Worm (Caenorhabditis elegans) whole organism, L3 larva: ENCODE results near the gene T03G11.10.

Experiments
- R02D3.7 ChIP-seq: fragments of 150-350 bp; optimal IDR thresholded peaks from 2 replicates; lab custom pipeline; 2014; ENCODE audit warnings: missing biosample characterization, missing genetic modification characterization
- ZK546.5 ChIP-seq: sonication (generic microtip); optimal IDR thresholded peaks from 2 replicates; lab custom pipeline; 2017; ENCODE audit warnings: missing biosample characterization, missing genetic modification characterization
- aly-2 ChIP-seq: fragments of 150-350 bp; optimal IDR thresholded peaks from 2 replicates; lab custom pipeline; 2014; ENCODE audit warnings: missing biosample characterization, missing genetic modification characterization
- ama-1 ChIP-seq: fragments of 150-350 bp; optimal IDR thresholded peaks from 2 replicates; lab custom pipeline; 2018
- ceh-16 ChIP-seq: sonication (generic microtip); optimal IDR thresholded peaks from 2 replicates; lab custom pipeline; 2017; ENCODE audit warnings: missing biosample characterization, missing genetic modification characterization
- ceh-28 ChIP-seq: fragments of 150-350 bp; optimal IDR thresholded peaks from 2 replicates; lab custom pipeline; 2014; ENCODE audit warnings: missing biosample characterization, missing genetic modification reagents, missing genetic modification characterization
- ceh-82 ChIP-seq: fragments of 150-350 bp; optimal IDR thresholded peaks from 2 replicates; lab custom pipeline; 2014; ENCODE audit warnings: missing biosample characterization, missing genetic modification characterization
- ceh-9 ChIP-seq: sonication (generic microtip); optimal IDR thresholded peaks from 2 replicates; lab custom pipeline; 2018; ENCODE audit warnings: missing biosample characterization, missing genetic modification characterization
- daf-12 ChIP-seq: fragments of 150-350 bp; optimal IDR thresholded peaks from 2 replicates; lab custom pipeline; 2014; ENCODE audit warnings: missing biosample characterization, missing genetic modification reagents, missing genetic modification characterization
- egl-27 ChIP-seq: sonication (generic microtip); optimal IDR thresholded peaks from 4 replicates; lab custom pipeline; 2017; ENCODE audit warnings: missing biosample characterization, missing genetic modification reagents, missing genetic modification characterization
- egl-5 ChIP-seq: fragments of 150-350 bp; optimal IDR thresholded peaks from 2 replicates; lab custom pipeline; 2017; ENCODE audit warnings: missing biosample characterization, missing genetic modification reagents, missing genetic modification characterization, inconsistent platforms
- elt-1 ChIP-seq: fragments of 150-350 bp; optimal IDR thresholded peaks from 2 replicates; lab custom pipeline; 2014; ENCODE audit warnings: missing biosample characterization, missing genetic modification characterization
- elt-2 ChIP-seq: sonication (generic microtip); optimal IDR thresholded peaks from 2 replicates; lab custom pipeline; 2016; ENCODE audit warnings: missing genetic modification reagents, mild to moderate bottlenecking, missing genetic modification characterization, missing compliant biosample characterization
- elt-3 ChIP-seq, 3 experiments: fragments of 150-350 bp in 1 of 3; sonication (generic microtip) in 2 of 3; optimal IDR thresholded peaks; 2 replicates in 2 of 3; 4 replicates in 1 of 3; lab custom pipeline; 2014 to 2017; ENCODE audit warnings: missing biosample characterization in 3 of 3, missing genetic modification characterization in 3 of 3
- eor-1 ChIP-seq, 2 experiments: fragments of 150-350 bp; optimal IDR thresholded peaks; 2 replicates each; lab custom pipeline; 2014 to 2018; ENCODE audit warnings: missing biosample characterization in 2 of 2, missing genetic modification characterization in 2 of 2
- fkh-10 ChIP-seq: sonication (generic microtip); optimal IDR thresholded peaks from 2 replicates; lab custom pipeline; 2017; ENCODE audit warnings: missing biosample characterization, missing genetic modification reagents, missing genetic modification characterization
- fkh-2 ChIP-seq: fragments of 150-350 bp; optimal IDR thresholded peaks from 2 replicates; lab custom pipeline; 2014; ENCODE audit warnings: missing biosample characterization, missing genetic modification reagents, missing genetic modification characterization
- fos-1 ChIP-seq: fragments of 150-350 bp; optimal IDR thresholded peaks from 2 replicates; lab custom pipeline; 2014; ENCODE audit warnings: missing biosample characterization, missing genetic modification characterization
- hmg-11 ChIP-seq: sonication (generic microtip); optimal IDR thresholded peaks from 2 replicates; lab custom pipeline; 2016; ENCODE audit warnings: missing genetic modification characterization, missing compliant biosample characterization
- jun-1 ChIP-seq: fragments of 150-350 bp; optimal IDR thresholded peaks from 2 replicates; lab custom pipeline; 2014; ENCODE audit warnings: missing biosample characterization, missing genetic modification reagents, missing genetic modification characterization
- lin-15B ChIP-seq: fragments of 150-350 bp; optimal IDR thresholded peaks from 2 replicates; lab custom pipeline; 2014; ENCODE audit warnings: missing biosample characterization, missing genetic modification characterization
- lin-39 ChIP-seq: fragments of 150-350 bp; optimal IDR thresholded peaks from 2 replicates; lab custom pipeline; 2018; ENCODE audit warnings: missing biosample characterization, missing genetic modification reagents, missing genetic modification characterization
- lsy-12 ChIP-seq: sonication (generic microtip); optimal IDR thresholded peaks from 2 replicates; lab custom pipeline; 2016; ENCODE audit warnings: mild to moderate bottlenecking, missing genetic modification characterization, missing compliant biosample characterization
- mdl-1 ChIP-seq: fragments of 150-350 bp; optimal IDR thresholded peaks from 2 replicates; lab custom pipeline; 2014; ENCODE audit warnings: missing biosample characterization, missing genetic modification characterization
- mml-1 ChIP-seq: fragments of 150-350 bp; sonication (generic microtip); optimal IDR thresholded peaks from 3 replicates; lab custom pipeline; 2014; ENCODE audit warnings: missing biosample characterization, missing genetic modification characterization
- nfya-1 ChIP-seq: sonication (generic microtip); optimal IDR thresholded peaks from 2 replicates; lab custom pipeline; 2017; ENCODE audit warnings: missing genetic modification characterization, mild to moderate bottlenecking, missing compliant biosample characterization, antibody characterized with exemption, moderate library complexity; ENCODE audit not compliant: insufficient read depth
- nhr-11 ChIP-seq: fragments of 150-350 bp; optimal IDR thresholded peaks from 2 replicates; lab custom pipeline; 2014; ENCODE audit warnings: missing biosample characterization, missing genetic modification characterization
- nhr-12 ChIP-seq: fragments of 150-350 bp; optimal IDR thresholded peaks from 2 replicates; lab custom pipeline; 2014; ENCODE audit warnings: missing biosample characterization, missing genetic modification characterization
- nhr-23 ChIP-seq: fragments of 150-350 bp; optimal IDR thresholded peaks from 2 replicates; lab custom pipeline; 2014; ENCODE audit warnings: missing biosample characterization, missing genetic modification reagents, missing genetic modification characterization
- nhr-237 ChIP-seq: fragments of 150-350 bp; optimal IDR thresholded peaks from 2 replicates; lab custom pipeline; 2014; ENCODE audit warnings: missing biosample characterization, missing genetic modification characterization
- nhr-25 ChIP-seq: sonication (generic microtip); optimal IDR thresholded peaks from 2 replicates; lab custom pipeline; 2017; ENCODE audit warnings: missing biosample characterization, missing genetic modification characterization
- nhr-28 ChIP-seq: fragments of 150-350 bp; optimal IDR thresholded peaks from 2 replicates; lab custom pipeline; 2014; ENCODE audit warnings: missing biosample characterization, missing genetic modification characterization
- nhr-43 ChIP-seq: sonication (generic microtip); optimal IDR thresholded peaks from 2 replicates; lab custom pipeline; 2016; ENCODE audit warnings: mild to moderate bottlenecking, missing genetic modification characterization, missing compliant biosample characterization; ENCODE audit not compliant: poor library complexity, severe bottlenecking
- nhr-67 ChIP-seq: fragments of 150-350 bp; optimal IDR thresholded peaks from 2 replicates; lab custom pipeline; 2014; ENCODE audit warnings: missing biosample characterization, missing genetic modification characterization
- nhr-76 ChIP-seq: fragments of 150-350 bp; sonication (generic microtip); optimal IDR thresholded peaks from 5 replicates; lab custom pipeline; 2014; ENCODE audit warnings: missing biosample characterization, missing genetic modification characterization
- nhr-77 ChIP-seq: fragments of 150-350 bp; optimal IDR thresholded peaks from 2 replicates; lab custom pipeline; 2014; ENCODE audit warnings: missing biosample characterization, missing genetic modification characterization
- pha-4 ChIP-seq: fragments of 150-350 bp; optimal IDR thresholded peaks from 2 replicates; lab custom pipeline; 2014; ENCODE audit warnings: missing biosample characterization, missing genetic modification reagents, missing genetic modification characterization
- pqm-1 ChIP-seq: fragments of 150-350 bp; optimal IDR thresholded peaks from 2 replicates; lab custom pipeline; 2017; ENCODE audit warnings: missing biosample characterization, missing genetic modification characterization, inconsistent platforms
- sea-2 ChIP-seq: fragments of 150-350 bp; sonication (generic microtip); optimal IDR thresholded peaks from 4 replicates; lab custom pipeline; 2014; ENCODE audit warnings: missing biosample characterization, missing genetic modification reagents, missing genetic modification characterization
- skn-1 ChIP-seq: fragments of 150-350 bp; optimal IDR thresholded peaks from 2 replicates; lab custom pipeline; 2014; ENCODE audit warnings: missing biosample characterization, missing genetic modification characterization
- snpc-4 ChIP-seq: fragments of 150-350 bp; optimal IDR thresholded peaks from 2 replicates; lab custom pipeline; 2014; ENCODE audit warnings: missing biosample characterization, missing genetic modification characterization
- tbx-2 ChIP-seq: sonication (generic microtip); optimal IDR thresholded peaks from 2 replicates; lab custom pipeline; 2016; ENCODE audit warnings: mild to moderate bottlenecking, missing genetic modification characterization, missing compliant biosample characterization
- unc-39 ChIP-seq: sonication (generic microtip); optimal IDR thresholded peaks from 4 replicates; lab custom pipeline; 2017; ENCODE audit warnings: missing biosample characterization, missing genetic modification characterization
- unc-62 ChIP-seq: fragments of 150-350 bp; sonication (generic microtip); optimal IDR thresholded peaks from 4 replicates; lab custom pipeline; 2014; ENCODE audit warnings: missing biosample characterization, missing genetic modification reagents, missing genetic modification characterization
- zag-1 ChIP-seq: fragments of 150-350 bp; optimal IDR thresholded peaks from 2 replicates; lab custom pipeline; 2014; ENCODE audit warnings: missing biosample characterization, missing genetic modification characterization
- ztf-11 ChIP-seq: fragments of 150-350 bp; optimal IDR thresholded peaks from 2 replicates; lab custom pipeline; 2014; ENCODE audit warnings: missing biosample characterization, missing genetic modification characterization
- ztf-4 ChIP-seq: fragments of 150-350 bp; optimal IDR thresholded peaks from 2 replicates; lab custom pipeline; 2014; ENCODE audit warnings: missing biosample characterization, missing genetic modification characterization

T03G11.10 gene

ce11 chrX:5120807-5121206 lies 50.2 kb downstream of the T03G11.10 start:
- TF ChIP-seq nfya-1 (tag; lab: Kevin White, UChicago) (no peak), sea-2 (GFP tag; lab: Kevin White, UChicago) (no peak), tbx-2 (tag; lab: Kevin White, UChicago) (no peak), ceh-9 (tag; lab: Kevin White, UChicago) (no peak), ama-1 (lab: Kevin White, UChicago) (peak; percentile 38)

- TF ChIP-seq ceh-16 (tag; lab: Kevin White, UChicago) (no peak), fkh-2 (tag; lab: Kevin White, UChicago) (no peak), lsy-12 (tag; lab: Kevin White, UChicago) (no peak), hmg-11 (tag; lab: Kevin White, UChicago) (no peak), egl-5 (no peak)
Measured at ce11 chrX:5120196-5120595, 50.8 kb downstream of the T03G11.10 start.

ce11 chrX:5119686-5120085 lies 51.3 kb downstream of the T03G11.10 start:
- no peak for TF ChIP-seq mdl-1 (tag; lab: Kevin White, UChicago)

- TF ChIP-seq fkh-2 (tag; lab: Kevin White, UChicago) (no peak), ztf-11 (tag; lab: Kevin White, UChicago) (no peak), unc-62 (GFP tag; lab: Kevin White, UChicago) (peak; percentile 50), lsy-12 (tag; lab: Kevin White, UChicago) (peak; percentile 39), nhr-11 (tag; lab: Kevin White, UChicago) (no peak), daf-12 (tag; lab: Kevin White, UChicago) (no peak), nhr-77 (tag; lab: Kevin White, UChicago) (no peak), jun-1 (tag; lab: Kevin White, UChicago) (peak; percentile 44), nhr-43 (tag; lab: Kevin White, UChicago) (peak; percentile 80), ama-1 (lab: Kevin White, UChicago) (peak; percentile 56), snpc-4 (tag; lab: Kevin White, UChicago) (no peak), elt-1 (tag; lab: Kevin White, UChicago) (no peak), lin-15B (no peak), ztf-4 (tag; lab: Kevin White, UChicago) (no peak), tbx-2 (tag; lab: Kevin White, UChicago) (no peak), pha-4 (tag; lab: Kevin White, UChicago) (peak; percentile 33), zag-1 (tag; lab: Kevin White, UChicago) (no peak), nhr-76 (no peak), mdl-1 (tag; lab: Kevin White, UChicago) (peak; percentile 26), egl-5 (no peak), sea-2 (GFP tag; lab: Kevin White, UChicago) (no peak), egl-27 (tag; lab: Kevin White, UChicago) (no peak), fkh-10 (GFP tag; lab: Kevin White, UChicago) (no peak), fos-1 (no peak), unc-39 (tag; lab: Kevin White, UChicago) (no peak), hmg-11 (tag; lab: Kevin White, UChicago) (no peak), ZK546.5 (tag; lab: Kevin White, UChicago) (no peak), ceh-28 (tag; lab: Kevin White, UChicago) (no peak), nhr-237 (tag; lab: Kevin White, UChicago) (no peak), nhr-25 (tag; lab: Kevin White, UChicago) (peak; percentile 86), R02D3.7 (tag; lab: Kevin White, UChicago) (no peak), elt-2 (tag; lab: Kevin White, UChicago) (peak; percentile 28), elt-3 (tag; optimal IDR thresholded peaks at IDR 0.05; lab: Kevin White, UChicago) (no peak), ceh-9 (tag; lab: Kevin White, UChicago) (no peak), aly-2 (tag; lab: Kevin White, UChicago) (no peak), skn-1 (tag; lab: Kevin White, UChicago) (no peak), lin-39 (tag; lab: Kevin White, UChicago) (peak; percentile 28), nhr-12 (tag; lab: Kevin White, UChicago) (no peak), eor-1 (tag; optimal IDR thresholded peaks at IDR 0.05; lab: Kevin White, UChicago) (no peak), ceh-16 (tag; lab: Kevin White, UChicago) (no peak), nhr-67 (tag; lab: Kevin White, UChicago) (no peak), pqm-1 (no peak), nfya-1 (tag; lab: Kevin White, UChicago) (peak; percentile 51), ceh-82 (no peak), mml-1 (no peak), nhr-23 (tag; lab: Kevin White, UChicago) (peak; percentile 77), nhr-28 (tag; lab: Kevin White, UChicago) (no peak)
Measured at ce11 chrX:5119246-5119645, 51.7 kb downstream of the T03G11.10 start.
